Worm (Caenorhabditis elegans): ENCODE measurements around the gene hadb-1.

ce11 chrIII:8697268-8697907 lies 9.1 kb upstream of the hadb-1 start:
- no peak for TF ChIP-seq fos-1 (tag; optimal IDR thresholded peaks at IDR 0.05)
- TF ChIP-seq ztf-11 (tag; optimal IDR thresholded peaks at IDR 0.05) = no peak
- TF ChIP-seq nhr-237 (tag; optimal IDR thresholded peaks at IDR 0.05) = no peak
